Fruit fly (Drosophila melanogaster): ENCODE measurements around the gene nyo.

- TF ChIP-seq Dfd (GFP tag; optimal IDR thresholded peaks at IDR 0.05) = no peak
- no peak for TF ChIP-seq psq (GFP tag; optimal IDR thresholded peaks at IDR 0.05)
- no peak for TF ChIP-seq sage (GFP tag; optimal IDR thresholded peaks at IDR 0.05)
- TF ChIP-seq Dif (GFP tag; optimal IDR thresholded peaks at IDR 0.05; ENCODE audit: partially characterized antibody) = no peak
- TF ChIP-seq Hnf4 (GFP tag; optimal IDR thresholded peaks at IDR 0.05) = peak; percentile 52
- TF ChIP-seq dsf (GFP tag; optimal IDR thresholded peaks at IDR 0.05; ENCODE audit: borderline replicate concordance) = no peak
- no peak for TF ChIP-seq dl (GFP tag; optimal IDR thresholded peaks at IDR 0.05; ENCODE audit: insufficient read depth in 1 of 2, partially characterized antibody in 2 of 2)
- TF ChIP-seq Hr78 (GFP tag; optimal IDR thresholded peaks at IDR 0.05) = no peak
- no peak for TF ChIP-seq OdsH (GFP tag; optimal IDR thresholded peaks at IDR 0.05)
- TF ChIP-seq usp (GFP tag; optimal IDR thresholded peaks at IDR 0.05) = no peak
- no peak for TF ChIP-seq HLH106 (tag; optimal IDR thresholded peaks at IDR 0.05)
- TF ChIP-seq Rel (GFP tag; optimal IDR thresholded peaks at IDR 0.05) = no peak
- TF ChIP-seq Rel (tag; optimal IDR thresholded peaks at IDR 0.05) = peak; percentile 1
- peak; percentile 73 for TF ChIP-seq h (GFP tag; optimal IDR thresholded peaks at IDR 0.05)
Measured at dm6 chr3R:31606242-31607143, 63.7 kb downstream of the nyo start.
